Worm (Caenorhabditis elegans) whole organism, L4 larva: Measurements from ENCODE around the gene T19C4.24.
"Not testable (repeated sequence)": the region's sequence is repeated elsewhere in the genome, so short reads cannot be mapped to it uniquely, and the experiment has no call there.

Source experiments
- nhr-6 ChIP-seq: fragments of 150-350 bp; optimal IDR thresholded peaks from 2 replicates; lab custom pipeline; 2014; ENCODE audit warnings: missing biosample characterization, missing genetic modification characterization
- zag-1 ChIP-seq: fragments of 150-350 bp; optimal IDR thresholded peaks from 2 replicates; lab custom pipeline; 2014; ENCODE audit warnings: missing biosample characterization, missing genetic modification characterization

DNA sequence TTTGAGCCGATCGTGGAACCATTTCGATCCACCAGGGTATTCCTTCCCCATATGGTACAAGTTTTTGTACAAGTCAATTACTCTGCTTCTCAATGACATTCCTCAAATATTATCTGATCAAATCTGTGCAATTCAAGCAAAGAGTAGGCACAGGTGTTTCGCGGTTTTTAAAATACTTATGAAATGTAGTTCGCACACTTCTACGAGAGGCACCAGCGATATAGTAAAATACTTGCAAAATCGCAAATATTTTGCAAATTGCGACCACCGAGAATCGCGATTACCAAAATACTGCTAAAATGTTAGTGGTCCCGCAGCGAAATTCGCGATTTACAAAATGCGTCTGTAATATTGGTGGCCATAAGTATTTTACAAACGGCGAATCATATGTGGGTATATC, 37.2 kb downstream of the T19C4.24 start, which contains the start of gene Y42A5A.5:
- not testable (repeated sequence) for TF ChIP-seq zag-1, nhr-6 (tag; lab: Kevin White, UChicago)
